Fruit fly (Drosophila melanogaster) whole organism, embryonic: ENCODE measurements around the gene CG42591.

ENCODE experiments used
- Adf1 ChIP-seq: fragments of 200-800 bp; sonication (Bioruptor generic); IDR thresholded peaks from 2 replicates; pipeline ENCODE4 v1.3.6; 2022; ENCODE audit warnings: missing biosample characterization, missing genetic modification characterization
- Asciz ChIP-seq: fragments of 200-800 bp; sonication (Bioruptor generic); optimal IDR thresholded peaks from 2 replicates; lab custom pipeline; 2017; ENCODE audit warnings: missing biosample characterization, mild to moderate bottlenecking, missing genetic modification characterization, missing genetic modification reagents
- CG10366 ChIP-seq: fragments of 200-800 bp; sonication (Bioruptor generic); IDR thresholded peaks from 2 replicates; pipeline ENCODE4 v1.3.6; 2022; ENCODE audit warnings: missing biosample characterization, missing genetic modification characterization
- CG10654 ChIP-seq: fragments of 200-800 bp; sonication (Bioruptor generic); optimal IDR thresholded peaks from 2 replicates; lab custom pipeline; 2016; ENCODE audit warnings: missing biosample characterization, missing genetic modification characterization
- CG11093 ChIP-seq: fragments of 200-800 bp; sonication (Bioruptor generic); IDR thresholded peaks from 3 replicates; pipeline ENCODE4 v1.3.6; 2022; ENCODE audit warnings: missing biosample characterization, missing genetic modification characterization
- CG11695 ChIP-seq: fragments of 200-800 bp; sonication (Bioruptor generic); IDR thresholded peaks from 3 replicates; pipeline ENCODE4 v1.3.6; 2022; ENCODE audit warnings: missing biosample characterization, missing genetic modification characterization
- CG12659 ChIP-seq: fragments of 200-800 bp; sonication (Bioruptor generic); optimal IDR thresholded peaks from 3 replicates; lab custom pipeline; 2017; ENCODE audit warnings: mild to moderate bottlenecking, missing biosample characterization, missing genetic modification reagents, missing genetic modification characterization
- CG13287 ChIP-seq: fragments of 200-800 bp; sonication (Bioruptor generic); IDR thresholded peaks from 2 replicates; pipeline ENCODE4 v1.3.6; 2022; ENCODE audit warnings: missing biosample characterization, missing genetic modification characterization; ENCODE audit not compliant: partially characterized antibody
- CG15073 ChIP-seq: fragments of 200-800 bp; sonication (Bioruptor generic); optimal IDR thresholded peaks from 2 replicates; lab custom pipeline; 2016; ENCODE audit warnings: missing biosample characterization, missing genetic modification characterization
- CG15479 ChIP-seq: fragments of 200-800 bp; sonication (Bioruptor generic); optimal IDR thresholded peaks from 3 replicates; lab custom pipeline; 2019; ENCODE audit warnings: missing biosample characterization, mild to moderate bottlenecking, missing genetic modification characterization, moderate library complexity
- CG16779 ChIP-seq: fragments of 200-800 bp; sonication (Bioruptor generic); IDR thresholded peaks from 2 replicates; pipeline ENCODE4 v1.3.6; 2022; ENCODE audit warnings: missing biosample characterization, missing genetic modification characterization
- CG17568 ChIP-seq: fragments of 200-800 bp; sonication (Bioruptor generic); optimal IDR thresholded peaks from 2 replicates; lab custom pipeline; 2018; ENCODE audit warnings: missing biosample characterization, mild to moderate bottlenecking, missing genetic modification characterization, moderate library complexity
- CG17612 ChIP-seq: fragments of 200-800 bp; sonication (Bioruptor generic); IDR thresholded peaks from 2 replicates; pipeline ENCODE4 v1.3.6; 2022; ENCODE audit warnings: missing biosample characterization, missing genetic modification characterization
- CG1792 ChIP-seq: fragments of 200-800 bp; sonication (Bioruptor generic); optimal IDR thresholded peaks from 2 replicates; lab custom pipeline; 2016; ENCODE audit warnings: missing biosample characterization, missing genetic modification characterization
- CG30431 ChIP-seq: fragments of 200-800 bp; sonication (Bioruptor generic); optimal IDR thresholded peaks from 2 replicates; lab custom pipeline; 2017; ENCODE audit warnings: missing biosample characterization, missing genetic modification characterization
- CG3065 ChIP-seq: fragments of 200-800 bp; sonication (Bioruptor generic); optimal IDR thresholded peaks from 2 replicates; lab custom pipeline; 2016; ENCODE audit warnings: missing biosample characterization, missing genetic modification characterization
- CG3281 ChIP-seq: fragments of 200-800 bp; sonication (Bioruptor generic); optimal IDR thresholded peaks from 3 replicates; lab custom pipeline; 2017; ENCODE audit warnings: missing biosample characterization, mild to moderate bottlenecking, missing genetic modification characterization
- CG34376 ChIP-seq: fragments of 200-800 bp; sonication (Bioruptor generic); optimal IDR thresholded peaks from 2 replicates; lab custom pipeline; 2018; ENCODE audit warnings: missing biosample characterization, mild to moderate bottlenecking, missing genetic modification characterization
- CG34422 ChIP-seq: fragments of 200-800 bp; sonication (Bioruptor generic); IDR thresholded peaks from 3 replicates; pipeline ENCODE4 v1.3.6; 2022; ENCODE audit warnings: missing biosample characterization, missing genetic modification characterization
- CG7928 ChIP-seq: fragments of 200-800 bp; sonication (Bioruptor generic); optimal IDR thresholded peaks from 2 replicates; lab custom pipeline; 2017; ENCODE audit warnings: missing biosample characterization, mild to moderate bottlenecking, missing genetic modification characterization
- CG7987 ChIP-seq: fragments of 200-800 bp; sonication (Bioruptor generic); optimal IDR thresholded peaks from 2 replicates; lab custom pipeline; 2018; ENCODE audit warnings: missing biosample characterization, mild to moderate bottlenecking, missing genetic modification characterization, moderate library complexity
- CG8944 ChIP-seq: fragments of 200-800 bp; sonication (Bioruptor generic); optimal IDR thresholded peaks from 3 replicates; lab custom pipeline; 2016; ENCODE audit warnings: missing biosample characterization, missing genetic modification characterization
- CHES-1-like ChIP-seq: fragments of 200-800 bp; sonication (Bioruptor generic); optimal IDR thresholded peaks from 2 replicates; lab custom pipeline; 2016; ENCODE audit warnings: missing biosample characterization, missing genetic modification characterization
- Camta ChIP-seq: fragments of 200-800 bp; sonication (Bioruptor generic); optimal IDR thresholded peaks from 2 replicates; lab custom pipeline; 2016; ENCODE audit warnings: missing biosample characterization, missing genetic modification characterization
- Elba2 ChIP-seq: fragments of 200-800 bp; sonication (Bioruptor generic); optimal IDR thresholded peaks from 3 replicates; lab custom pipeline; 2016; ENCODE audit warnings: missing biosample characterization, missing genetic modification characterization
- HmgD ChIP-seq: fragments of 200-800 bp; sonication (Bioruptor generic); optimal IDR thresholded peaks from 3 replicates; lab custom pipeline; 2016; ENCODE audit warnings: missing biosample characterization, missing genetic modification characterization
- Lhr ChIP-seq: fragments of 200-800 bp; sonication (Bioruptor generic); optimal IDR thresholded peaks from 3 replicates; lab custom pipeline; 2017; ENCODE audit warnings: mild to moderate bottlenecking, missing biosample characterization, missing genetic modification reagents, missing genetic modification characterization
- Lim3 ChIP-seq: fragments of 200-800 bp; sonication (Bioruptor generic); IDR thresholded peaks from 2 replicates; pipeline ENCODE4 v1.3.6; 2022; ENCODE audit warnings: missing biosample characterization, missing genetic modification characterization
- Max ChIP-seq: fragments of 200-800 bp; sonication (Bioruptor generic); optimal IDR thresholded peaks from 2 replicates; lab custom pipeline; 2016; ENCODE audit warnings: missing biosample characterization, mild to moderate bottlenecking, missing genetic modification characterization
- Oli ChIP-seq: fragments of 200-800 bp; sonication (Bioruptor generic); optimal IDR thresholded peaks from 2 replicates; lab custom pipeline; 2018; ENCODE audit warnings: missing biosample characterization, mild to moderate bottlenecking, missing genetic modification characterization, moderate library complexity
- Tbp ChIP-seq: fragments of >200 bp; optimal IDR thresholded peaks from 2 replicates; lab custom pipeline; 2018; ENCODE audit warnings: missing biosample characterization, missing genetic modification characterization
- Trl ChIP-seq, 3 experiments: fragments of >200 bp in 2 of 3; fragments of 200-800 bp in 1 of 3; sonication (Bioruptor generic) in 1 of 3; optimal IDR thresholded peaks; 2 replicates in 1 of 3; 3 replicates in 2 of 3; lab custom pipeline; 2016 to 2017; ENCODE audit warnings: missing biosample characterization in 1 of 3, missing genetic modification characterization in 1 of 3
- Xbp1 ChIP-seq: fragments of 200-800 bp; sonication (Bioruptor generic); optimal IDR thresholded peaks from 3 replicates; lab custom pipeline; 2016; ENCODE audit warnings: missing biosample characterization, mild to moderate bottlenecking, missing genetic modification characterization
- YL-1 ChIP-seq: fragments of 200-800 bp; sonication (Bioruptor generic); optimal IDR thresholded peaks from 3 replicates; lab custom pipeline; 2017; ENCODE audit warnings: missing biosample characterization, mild to moderate bottlenecking, missing genetic modification characterization
- abd-A ChIP-seq: fragments of 200-800 bp; sonication (Bioruptor generic); optimal IDR thresholded peaks from 3 replicates; lab custom pipeline; 2019; ENCODE audit warnings: missing biosample characterization, mild to moderate bottlenecking, missing genetic modification characterization, moderate library complexity
- bowl ChIP-seq: fragments of 200-800 bp; sonication (Bioruptor generic); IDR thresholded peaks from 2 replicates; pipeline ENCODE4 v1.3.6; 2022; ENCODE audit warnings: missing biosample characterization, missing genetic modification characterization
- cas ChIP-seq: fragments of 200-800 bp; sonication (Bioruptor generic); IDR thresholded peaks from 2 replicates; pipeline ENCODE4 v1.3.6; 2022; ENCODE audit warnings: missing biosample characterization, missing genetic modification characterization
- chn ChIP-seq: fragments of 200-800 bp; sonication (Bioruptor generic); optimal IDR thresholded peaks from 2 replicates; lab custom pipeline; 2016; ENCODE audit warnings: missing biosample characterization, missing genetic modification characterization
- danr ChIP-seq: fragments of 200-800 bp; sonication (Bioruptor generic); IDR thresholded peaks from 2 replicates; pipeline ENCODE4 v1.3.6; 2022; ENCODE audit warnings: missing biosample characterization, missing genetic modification characterization
- exex ChIP-seq: fragments of 200-800 bp; sonication (Bioruptor generic); optimal IDR thresholded peaks from 4 replicates; lab custom pipeline; 2018; ENCODE audit warnings: missing biosample characterization, mild to moderate bottlenecking, missing genetic modification characterization, moderate library complexity
- ftz-f1 ChIP-seq: fragments of 200-800 bp; sonication (Bioruptor generic); optimal IDR thresholded peaks from 2 replicates; lab custom pipeline; 2016; ENCODE audit warnings: missing biosample characterization, missing genetic modification characterization
- gro ChIP-seq: fragments of 200-800 bp; sonication (Bioruptor generic); optimal IDR thresholded peaks from 2 replicates; lab custom pipeline; 2016; ENCODE audit warnings: missing biosample characterization, missing genetic modification characterization
- insv ChIP-seq, 2 experiments: fragments of 200-800 bp; sonication (Bioruptor generic); optimal IDR thresholded peaks; 3 replicates each; lab custom pipeline; 2016 to 2018; ENCODE audit warnings: missing biosample characterization in 2 of 2, missing genetic modification characterization in 2 of 2
- kay ChIP-seq: fragments of 200-800 bp; sonication (Bioruptor generic); optimal IDR thresholded peaks from 2 replicates; lab custom pipeline; 2016; ENCODE audit warnings: missing biosample characterization, missing genetic modification characterization
- lov ChIP-seq, 2 experiments: fragments of 200-800 bp in 1 of 2; fragments of >200 bp in 1 of 2; sonication (Bioruptor generic) in 1 of 2; IDR thresholded peaks in 1 of 2; optimal IDR thresholded peaks in 1 of 2; 2 replicates in 1 of 2; 3 replicates in 1 of 2; pipeline versions ENCODE4 v1.3.6 to Lab custom; 2017 to 2022; ENCODE audit warnings: missing biosample characterization in 1 of 2, missing genetic modification characterization in 1 of 2
- phol ChIP-seq: fragments of 200-800 bp; sonication (Bioruptor generic); optimal IDR thresholded peaks from 3 replicates; lab custom pipeline; 2018; ENCODE audit warnings: missing biosample characterization, mild to moderate bottlenecking, missing genetic modification characterization, moderate library complexity
- pum ChIP-seq: fragments of 200-800 bp; sonication (Bioruptor generic); optimal IDR thresholded peaks from 2 replicates; lab custom pipeline; 2016; ENCODE audit warnings: missing biosample characterization, missing genetic modification characterization
- tio ChIP-seq: fragments of 200-800 bp; sonication (Bioruptor generic); optimal IDR thresholded peaks from 2 replicates; lab custom pipeline; 2017; ENCODE audit warnings: missing biosample characterization, missing genetic modification characterization, inconsistent platforms
- tx ChIP-seq: fragments of 200-800 bp; sonication (Bioruptor generic); optimal IDR thresholded peaks from 2 replicates; lab custom pipeline; 2016; ENCODE audit warnings: missing biosample characterization, missing genetic modification characterization

Gene CG42591

dm6 chr3L:8115864-8116528 is 46.2 kb upstream of the CG42591 start, which contains the start of the genes Arp3 and msk (continued):
- TF ChIP-seq YL-1 (GFP tag; lab: Kevin White, UChicago) (peak; percentile 95), CG3281 (GFP tag; lab: Kevin White, UChicago) (peak; percentile 88), CG34422 (GFP tag; lab: Robert Waterston, UW) (peak; percentile 82; the same call in 2 of the 3 replicates), tx (GFP tag; lab: Kevin White, UChicago) (peak; percentile 91), CG3065 (GFP tag; lab: Kevin White, UChicago) (peak; percentile 77), tio (GFP tag; lab: Kevin White, UChicago) (no peak), Lim3 (GFP tag; lab: Robert Waterston, UW) (no peak; the same call in 1 of the 2 replicates), danr (GFP tag; lab: Robert Waterston, UW) (peak; percentile 70), kay (GFP tag; lab: Kevin White, UChicago) (peak; percentile 98), Max (GFP tag; lab: Kevin White, UChicago) (peak; percentile 90), CG17568 (GFP tag; lab: Kevin White, UChicago) (no peak), Camta (GFP tag; lab: Kevin White, UChicago) (peak; percentile 87), Trl (optimal IDR thresholded peaks at IDR 0.05; lab: Kevin White, UChicago) (peak in 1 of 2 experiments; percentile 13), Trl (GFP tag; optimal IDR thresholded peaks at IDR 0.05; lab: Kevin White, UChicago) (peak; percentile 91), Elba2 (peak; percentile 21), ftz-f1 (peak; percentile 69), Xbp1 (GFP tag; lab: Kevin White, UChicago) (peak; percentile 89), CG10366 (GFP tag; lab: Robert Waterston, UW) (peak; percentile 60; the same call in 1 of the 2 replicates), CG12659 (GFP tag; lab: Kevin White, UChicago) (peak; percentile 93), CG8944 (GFP tag; lab: Kevin White, UChicago) (peak; percentile 92), abd-A (tag; lab: Kevin White, UChicago) (no peak), CG11695 (peak; percentile 50; the same call in 1 of the 3 replicates), CG34376 (peak; percentile 86), insv (GFP tag; optimal IDR thresholded peaks at IDR 0.05; lab: Kevin White, UChicago) (peak in 1 of 2 experiments; percentile 57), cas (GFP tag; lab: Robert Waterston, UW) (peak; percentile 40; the same call in 1 of the 2 replicates), lov (optimal IDR thresholded peaks at IDR 0.05; lab: Kevin White, UChicago) (no peak), lov (GFP tag; IDR thresholded peaks at IDR 0.05; lab: Robert Waterston, UW) (no peak), CG16779 (no peak), Adf1 (GFP tag; lab: Robert Waterston, UW) (peak; percentile 48), CG30431 (peak; percentile 38), phol (tag; lab: Kevin White, UChicago) (peak; percentile 88), CG10654 (peak; percentile 88), chn (peak; percentile 84), CG15073 (GFP tag; lab: Kevin White, UChicago) (peak; percentile 1), pum (GFP tag; lab: Kevin White, UChicago) (peak; percentile 91), Tbp (GFP tag; lab: Kevin White, UChicago) (no peak), Oli (tag; lab: Kevin White, UChicago) (no peak), CG7987 (GFP tag; lab: Kevin White, UChicago) (peak; percentile 60), CG15479 (GFP tag; lab: Kevin White, UChicago) (no peak), CG1792 (GFP tag; lab: Kevin White, UChicago) (peak; percentile 89), CG13287 (peak; percentile 68), CG11093 (GFP tag; lab: Robert Waterston, UW) (peak; percentile 73), CG7928 (GFP tag; lab: Kevin White, UChicago) (peak; percentile 100), CHES-1-like (GFP tag; lab: Kevin White, UChicago) (peak; percentile 97), Lhr (peak; percentile 66), CG17612 (no peak), gro (GFP tag; lab: Kevin White, UChicago) (peak; percentile 94), Asciz (GFP tag; lab: Kevin White, UChicago) (no peak), exex (tag; lab: Kevin White, UChicago) (peak; percentile 55), HmgD (GFP tag; lab: Kevin White, UChicago) (peak; percentile 97), bowl (GFP tag; lab: Robert Waterston, UW) (no peak; the same call in 1 of the 2 replicates)
